Worm (Caenorhabditis elegans) whole organism, young adult: ENCODE results near the gene K04C2.8.

Source experiments
- B0019.2 ChIP-seq: fragments of 200-800 bp; sonication (Bioruptor generic); conservative IDR thresholded peaks from 2 replicates; pipeline ENCODE4 v1.3.6; 2022; ENCODE audit warnings: missing genetic modification reagents, missing genetic modification characterization, missing compliant biosample characterization
- B0035.1 ChIP-seq: sonication (generic microtip); optimal IDR thresholded peaks from 2 replicates; lab custom pipeline; 2016; ENCODE audit warnings: missing genetic modification characterization, mild to moderate bottlenecking, missing compliant biosample characterization, missing genotype, missing genetic modification reagents
- B0261.1 ChIP-seq: sonication (generic microtip); optimal IDR thresholded peaks from 2 replicates; lab custom pipeline; 2016; ENCODE audit warnings: mild to moderate bottlenecking, missing genetic modification characterization, moderate library complexity, missing compliant biosample characterization
- F10E7.11 ChIP-seq: sonication (generic microtip); optimal IDR thresholded peaks from 2 replicates; lab custom pipeline; 2017; ENCODE audit warnings: mild to moderate bottlenecking, missing genetic modification characterization, moderate library complexity, missing compliant biosample characterization
- F23B12.7 ChIP-seq: sonication (generic microtip); optimal IDR thresholded peaks from 2 replicates; lab custom pipeline; 2017; ENCODE audit warnings: missing genetic modification characterization, mild to moderate bottlenecking, missing compliant biosample characterization, antibody characterized with exemption, moderate library complexity; ENCODE audit not compliant: insufficient read depth
- F37B4.10 ChIP-seq: fragments of 200-800 bp; sonication (Bioruptor generic); IDR thresholded peaks from 2 replicates; pipeline ENCODE4 v1.3.6; 2022; ENCODE audit warnings: missing genetic modification characterization, missing compliant biosample characterization
- F39B2.1 ChIP-seq: fragments of 200-800 bp; sonication (Bioruptor generic); IDR thresholded peaks from 2 replicates; pipeline ENCODE4 v1.3.6; 2022; ENCODE audit warnings: missing genetic modification reagents, missing genetic modification characterization, missing compliant biosample characterization
- F52B5.7 ChIP-seq: sonication (generic microtip); optimal IDR thresholded peaks from 2 replicates; lab custom pipeline; 2016; ENCODE audit warnings: mild to moderate bottlenecking, missing genetic modification characterization, missing compliant biosample characterization
- F57A8.1 ChIP-seq: fragments of 200-800 bp; sonication (Bioruptor generic); optimal IDR thresholded peaks from 2 replicates; lab custom pipeline; 2018; ENCODE audit warnings: mild to moderate bottlenecking, missing genetic modification characterization, moderate library complexity, missing compliant biosample characterization
- K11D2.4 ChIP-seq: fragments of 200-800 bp; sonication (Bioruptor generic); IDR thresholded peaks from 2 replicates; pipeline ENCODE4 v1.3.6; 2022; ENCODE audit warnings: missing genetic modification reagents, missing genetic modification characterization, missing compliant biosample characterization
- K12H6.12 ChIP-seq: fragments of 200-800 bp; sonication (Bioruptor generic); optimal IDR thresholded peaks from 2 replicates; lab custom pipeline; 2018; ENCODE audit warnings: mild to moderate bottlenecking, missing genetic modification characterization, missing compliant biosample characterization
- Y53F4B.3 ChIP-seq: fragments of 200-800 bp; sonication (Bioruptor generic); IDR thresholded peaks from 2 replicates; pipeline ENCODE4 v1.3.6; 2022; ENCODE audit warnings: missing genetic modification reagents, missing genetic modification characterization, missing compliant biosample characterization
- Y79H2A.3 ChIP-seq: fragments of 200-800 bp; sonication (Bioruptor generic); conservative IDR thresholded peaks from 2 replicates; pipeline ENCODE4 v1.3.6; 2022; ENCODE audit warnings: missing genetic modification reagents, missing genetic modification characterization, missing compliant biosample characterization
- akir-1 ChIP-seq: fragments of 200-800 bp; sonication (Bioruptor generic); optimal IDR thresholded peaks from 2 replicates; lab custom pipeline; 2018; ENCODE audit warnings: mild to moderate bottlenecking, missing genetic modification characterization, moderate library complexity, missing compliant biosample characterization
- aptf-3 ChIP-seq: fragments of 200-800 bp; sonication (Bioruptor generic); IDR thresholded peaks from 2 replicates; pipeline ENCODE4 v1.3.6; 2022; ENCODE audit warnings: missing genetic modification characterization, missing compliant biosample characterization
- athp-1 ChIP-seq: sonication (generic microtip); optimal IDR thresholded peaks from 2 replicates; lab custom pipeline; 2017; ENCODE audit warnings: mild to moderate bottlenecking, missing genetic modification characterization, missing compliant biosample characterization
- attf-3 ChIP-seq: fragments of 200-800 bp; sonication (Bioruptor generic); conservative IDR thresholded peaks from 2 replicates; pipeline ENCODE4 v1.3.6; 2022; ENCODE audit warnings: missing genetic modification reagents, missing genetic modification characterization, missing compliant biosample characterization
- ceh-100 ChIP-seq: fragments of 200-800 bp; sonication (Bioruptor generic); IDR thresholded peaks from 2 replicates; pipeline ENCODE4 v1.3.6; 2022; ENCODE audit warnings: missing genetic modification reagents, missing genetic modification characterization, missing compliant biosample characterization
- ceh-58 ChIP-seq: fragments of 200-800 bp; sonication (Bioruptor generic); IDR thresholded peaks from 2 replicates; pipeline ENCODE4 v1.3.6; 2022; ENCODE audit warnings: missing genetic modification characterization, missing compliant biosample characterization
- chd-7 ChIP-seq: sonication (generic microtip); optimal IDR thresholded peaks from 2 replicates; lab custom pipeline; 2016; ENCODE audit warnings: mild to moderate bottlenecking, missing genetic modification characterization, moderate library complexity, missing compliant biosample characterization
- dox-1 ChIP-seq: fragments of 200-800 bp; sonication (Bioruptor generic); IDR thresholded peaks from 2 replicates; pipeline ENCODE4 v1.3.6; 2022; ENCODE audit warnings: missing genetic modification reagents, missing genetic modification characterization, missing compliant biosample characterization
- efl-1 ChIP-seq: fragments of 150-350 bp; optimal IDR thresholded peaks from 2 replicates; lab custom pipeline; 2014; ENCODE audit warnings: missing biosample characterization, missing genetic modification reagents, missing genetic modification characterization
- egl-44 ChIP-seq: fragments of 200-800 bp; sonication (Bioruptor generic); IDR thresholded peaks from 2 replicates; pipeline ENCODE4 v1.3.6; 2022; ENCODE audit warnings: missing genetic modification reagents, missing genetic modification characterization, missing compliant biosample characterization
- ekl-4 ChIP-seq: fragments of 200-800 bp; sonication (Bioruptor generic); IDR thresholded peaks from 2 replicates; pipeline ENCODE4 v1.3.6; 2022; ENCODE audit warnings: missing genetic modification reagents, missing genetic modification characterization, missing compliant biosample characterization
- ets-4 ChIP-seq: fragments of 200-800 bp; sonication (Bioruptor generic); optimal IDR thresholded peaks from 2 replicates; lab custom pipeline; 2018; ENCODE audit warnings: mild to moderate bottlenecking, missing genetic modification characterization, missing compliant biosample characterization
- gei-17 ChIP-seq: fragments of 200-800 bp; sonication (Bioruptor generic); optimal IDR thresholded peaks from 2 replicates; lab custom pipeline; 2018; ENCODE audit warnings: mild to moderate bottlenecking, missing genetic modification characterization, missing compliant biosample characterization
- hlh-12 ChIP-seq: sonication (generic microtip); optimal IDR thresholded peaks from 2 replicates; lab custom pipeline; 2016; ENCODE audit warnings: missing genetic modification characterization, missing compliant biosample characterization
- hmg-1.2 ChIP-seq: fragments of 200-800 bp; sonication (Bioruptor generic); IDR thresholded peaks from 2 replicates; pipeline ENCODE4 v1.3.6; 2022; ENCODE audit warnings: missing genetic modification reagents, missing genetic modification characterization, missing compliant biosample characterization
- lin-26 ChIP-seq: fragments of 200-800 bp; sonication (Bioruptor generic); IDR thresholded peaks from 2 replicates; pipeline ENCODE4 v1.3.6; 2022; ENCODE audit warnings: missing genetic modification reagents, missing genetic modification characterization, missing compliant biosample characterization
- lin-40 ChIP-seq: sonication (generic microtip); optimal IDR thresholded peaks from 2 replicates; lab custom pipeline; 2016; ENCODE audit warnings: missing genetic modification characterization, mild to moderate bottlenecking, missing compliant biosample characterization, missing genotype, missing genetic modification reagents
- lin-54 ChIP-seq: fragments of 200-800 bp; sonication (Bioruptor generic); optimal IDR thresholded peaks from 2 replicates; lab custom pipeline; 2018; ENCODE audit warnings: mild to moderate bottlenecking, missing genetic modification characterization, missing compliant biosample characterization
- lsy-27 ChIP-seq: sonication (generic microtip); optimal IDR thresholded peaks from 2 replicates; lab custom pipeline; 2017; ENCODE audit warnings: missing genetic modification characterization, mild to moderate bottlenecking, missing compliant biosample characterization, antibody characterized with exemption, missing genotype, borderline replicate concordance; ENCODE audit not compliant: insufficient read depth
- mcd-1 ChIP-seq: fragments of 200-800 bp; sonication (Bioruptor generic); IDR thresholded peaks from 2 replicates; pipeline ENCODE4 v1.3.6; 2022; ENCODE audit warnings: missing genetic modification reagents, missing genetic modification characterization, missing compliant biosample characterization
- nfya-1 ChIP-seq: sonication (generic microtip); optimal IDR thresholded peaks from 2 replicates; lab custom pipeline; 2017; ENCODE audit warnings: antibody characterized with exemption, missing compliant biosample characterization, missing genetic modification characterization, borderline replicate concordance; ENCODE audit not compliant: insufficient read depth
- nfyb-1 ChIP-seq: fragments of 200-800 bp; sonication (Bioruptor generic); IDR thresholded peaks from 2 replicates; pipeline ENCODE4 v1.3.6; 2022; ENCODE audit warnings: missing genetic modification reagents, missing genetic modification characterization, missing compliant biosample characterization
- nhr-120 ChIP-seq: fragments of 200-800 bp; sonication (Bioruptor generic); IDR thresholded peaks from 2 replicates; pipeline ENCODE4 v1.3.6; 2022; ENCODE audit warnings: missing genetic modification characterization, missing compliant biosample characterization
- nhr-90 ChIP-seq: sonication (generic microtip); optimal IDR thresholded peaks from 2 replicates; lab custom pipeline; 2016; ENCODE audit warnings: missing genotype, mild to moderate bottlenecking, missing genetic modification characterization, missing compliant biosample characterization
- pbrm-1 ChIP-seq: fragments of 200-800 bp; sonication (Bioruptor generic); IDR thresholded peaks from 2 replicates; pipeline ENCODE4 v1.3.6; 2022; ENCODE audit warnings: missing genetic modification reagents, missing genetic modification characterization, missing compliant biosample characterization
- pha-4 ChIP-seq: fragments of 150-350 bp; sonication (generic microtip); optimal IDR thresholded peaks from 2 replicates; lab custom pipeline; 2014; ENCODE audit warnings: missing biosample characterization, missing genetic modification reagents, missing genetic modification characterization
- sdz-38 ChIP-seq: sonication (generic microtip); optimal IDR thresholded peaks from 2 replicates; lab custom pipeline; 2016; ENCODE audit warnings: missing genotype, missing genetic modification characterization, missing compliant biosample characterization
- snpc-4 ChIP-seq, 5 experiments: fragments of 150-350 bp in 1 of 5; sonication (generic microtip) in 4 of 5; optimal IDR thresholded peaks; 2 replicates each; lab custom pipeline; 2014 to 2018; ENCODE audit warnings: missing genetic modification characterization in 5 of 5, missing biosample characterization in 3 of 5, antibody characterized with exemption in 2 of 5, mild to moderate bottlenecking in 2 of 5, missing compliant biosample characterization in 2 of 5, missing genotype in 2 of 5, moderate library complexity in 2 of 5, missing genetic modification reagents in 1 of 5
- somi-1 ChIP-seq: fragments of 200-800 bp; sonication (Bioruptor generic); optimal IDR thresholded peaks from 2 replicates; lab custom pipeline; 2018; ENCODE audit warnings: mild to moderate bottlenecking, missing genetic modification characterization, missing compliant biosample characterization
- tbp1 ChIP-seq: fragments of 200-800 bp; sonication (Bioruptor generic); optimal IDR thresholded peaks from 2 replicates; lab custom pipeline; 2018; ENCODE audit warnings: mild to moderate bottlenecking, missing genetic modification characterization, missing compliant biosample characterization
- tlf-1 ChIP-seq: fragments of 200-800 bp; sonication (Bioruptor generic); optimal IDR thresholded peaks from 2 replicates; lab custom pipeline; 2018; ENCODE audit warnings: mild to moderate bottlenecking, missing genetic modification characterization, missing compliant biosample characterization
- xnd-1 ChIP-seq: sonication (generic microtip); optimal IDR thresholded peaks from 2 replicates; lab custom pipeline; 2016; ENCODE audit warnings: missing genotype, missing genetic modification reagents, missing genetic modification characterization, missing compliant biosample characterization
- zim-3 ChIP-seq: sonication (generic microtip); optimal IDR thresholded peaks from 2 replicates; lab custom pipeline; 2017; ENCODE audit warnings: mild to moderate bottlenecking, missing genetic modification characterization, moderate library complexity, missing compliant biosample characterization
- ztf-6 ChIP-seq: fragments of 200-800 bp; sonication (Bioruptor generic); IDR thresholded peaks from 2 replicates; pipeline ENCODE4 v1.3.6; 2022; ENCODE audit warnings: missing genetic modification reagents, missing genetic modification characterization, missing compliant biosample characterization

The K04C2.8 gene

ce11 chrIII:6881745-6882144 lies 11.6 kb downstream of the K04C2.8 start:
- TF ChIP-seq nhr-90 = no peak
- no peak for TF ChIP-seq nfyb-1 (GFP tag; lab: Robert Waterston, UW)
- TF ChIP-seq ets-4 (GFP tag; lab: Kevin White, UChicago) = no peak
- TF ChIP-seq zim-3 (tag; lab: Kevin White, UChicago) = no peak
- TF ChIP-seq tlf-1 (GFP tag; lab: Kevin White, UChicago) = no peak
- no peak for TF ChIP-seq F23B12.7
- no peak for TF ChIP-seq snpc-4 (GFP tag; optimal IDR thresholded peaks at IDR 0.05; lab: Kevin White, UChicago)
- TF ChIP-seq snpc-4 (tag; optimal IDR thresholded peaks at IDR 0.05; lab: Kevin White, UChicago) = no peak
- no peak for TF ChIP-seq B0261.1 (tag; lab: Kevin White, UChicago)
- TF ChIP-seq ceh-58 (GFP tag; lab: Robert Waterston, UW) = no peak
- no peak for TF ChIP-seq xnd-1
- TF ChIP-seq ekl-4 = no peak
- no peak for TF ChIP-seq Y53F4B.3 (GFP tag; lab: Robert Waterston, UW)
- TF ChIP-seq ztf-6 (GFP tag; lab: Robert Waterston, UW) = no peak
- TF ChIP-seq B0019.2 = no peak
- TF ChIP-seq lin-26 (GFP tag; lab: Robert Waterston, UW) = no peak
- TF ChIP-seq lin-40 (tag; lab: Kevin White, UChicago) = no peak
- TF ChIP-seq dox-1 = no peak
- TF ChIP-seq F39B2.1 = no peak
- TF ChIP-seq nfya-1 (tag; lab: Kevin White, UChicago) = no peak
- TF ChIP-seq, all 124 proteins: peak for 0

- TF ChIP-seq mcd-1 (GFP tag; lab: Robert Waterston, UW) (no peak), K12H6.12 (tag; lab: Kevin White, UChicago) (no peak), F10E7.11 (no peak), aptf-3 (GFP tag; lab: Robert Waterston, UW) (no peak), F57A8.1 (GFP tag; lab: Kevin White, UChicago) (no peak), hmg-1.2 (no peak), pha-4 (no peak), B0035.1 (tag; lab: Kevin White, UChicago) (no peak), ztf-6 (GFP tag; lab: Robert Waterston, UW) (no peak), B0019.2 (no peak), akir-1 (GFP tag; lab: Kevin White, UChicago) (no peak), F52B5.7 (tag; lab: Kevin White, UChicago) (no peak), chd-7 (tag; lab: Kevin White, UChicago) (no peak), tbp1 (GFP tag; lab: Kevin White, UChicago) (no peak), egl-44 (GFP tag; lab: Robert Waterston, UW) (no peak), nhr-120 (GFP tag; lab: Robert Waterston, UW) (no peak), tlf-1 (GFP tag; lab: Kevin White, UChicago) (no peak), attf-3 (GFP tag; lab: Robert Waterston, UW) (no peak), ceh-100 (GFP tag; lab: Robert Waterston, UW) (no peak), K11D2.4 (GFP tag; lab: Robert Waterston, UW) (no peak)
Observed at ce11 chrIII:6884203-6884602, 14.1 kb downstream of the K04C2.8 start, which contains the start of gene med-2. med-2 (plus strand) TSS chrIII:6884503.

- TF ChIP-seq lin-54 (GFP tag; lab: Kevin White, UChicago) (no peak), F37B4.10 (GFP tag; lab: Robert Waterston, UW) (no peak), efl-1 (GFP tag; lab: Kevin White, UChicago) (no peak), nhr-90 (no peak), sdz-38 (tag; lab: Kevin White, UChicago) (no peak), F23B12.7 (no peak), pbrm-1 (GFP tag; lab: Robert Waterston, UW) (no peak), somi-1 (GFP tag; lab: Kevin White, UChicago) (no peak), Y79H2A.3 (GFP tag; lab: Robert Waterston, UW) (no peak), athp-1 (no peak), lsy-27 (tag; lab: Kevin White, UChicago) (no peak), hlh-12 (tag; lab: Kevin White, UChicago) (no peak), akir-1 (GFP tag; lab: Kevin White, UChicago) (no peak), gei-17 (GFP tag; lab: Kevin White, UChicago) (no peak), aptf-3 (GFP tag; lab: Robert Waterston, UW) (no peak)
Observed at ce11 chrIII:6885889-6886288, 15.8 kb downstream of the K04C2.8 start.
